Worm (Caenorhabditis elegans) whole organism, L2 larva: Measurements from ENCODE around the gene oac-29.

ENCODE experiments used
- ceh-16 ChIP-seq: fragments of 150-350 bp; optimal IDR thresholded peaks from 2 replicates; lab custom pipeline; 2014; ENCODE audit warnings: missing biosample characterization, missing genetic modification characterization
- lin-13 ChIP-seq: fragments of 150-350 bp; optimal IDR thresholded peaks from 2 replicates; lab custom pipeline; 2014; ENCODE audit warnings: missing biosample characterization, missing genetic modification reagents, missing genetic modification characterization
- mdl-1 ChIP-seq, 2 experiments: fragments of 150-350 bp in 1 of 2; sonication (generic microtip) in 1 of 2; optimal IDR thresholded peaks; 2 replicates each; lab custom pipeline; 2017; ENCODE audit warnings: missing biosample characterization in 2 of 2, missing genetic modification characterization in 2 of 2

DNA sequence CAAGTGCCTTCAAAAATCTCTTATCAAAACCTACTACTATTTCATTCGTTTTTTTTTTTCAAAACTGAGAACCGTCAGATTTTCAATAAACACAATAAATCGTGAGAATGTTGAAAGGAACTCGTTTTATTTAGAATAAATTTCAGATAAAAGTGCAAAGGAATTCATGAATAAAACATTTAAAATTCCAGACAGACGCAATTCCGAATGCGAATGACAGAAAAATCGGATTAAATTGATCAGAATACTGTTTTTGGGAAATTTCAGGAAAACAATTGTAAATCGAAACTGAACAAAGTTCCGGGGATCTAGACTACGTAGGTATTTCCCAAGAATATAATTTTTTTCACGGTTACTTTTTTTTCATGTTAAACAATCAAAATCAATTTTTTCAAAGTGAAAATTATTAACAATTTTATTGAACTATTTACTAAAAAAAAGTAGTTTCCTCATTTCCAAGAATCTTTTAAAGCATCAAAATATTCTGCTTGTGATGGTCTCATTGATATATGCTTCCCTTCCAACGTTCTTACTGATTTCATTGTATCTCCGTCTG lies 36.2 kb upstream of the oac-29 start:
- TF ChIP-seq lin-13 (GFP tag; lab: Kevin White, UChicago) (no peak), ceh-16 (no peak), mdl-1 (tag; optimal IDR thresholded peaks at IDR 0.05; lab: Kevin White, UChicago) (no peak)
